Worm (Caenorhabditis elegans): ENCODE measurements around the gene col-97.
A peak's percentile ranks its signal among the peaks of the same experiment; 100 is the strongest.

Gene col-97

ce11 chrIII:12968330-12968729, 25.2 kb downstream of the col-97 start:
- TF ChIP-seq sox-4 (tag; optimal IDR thresholded peaks at IDR 0.05): no peak
- TF ChIP-seq nhr-47 (tag; optimal IDR thresholded peaks at IDR 0.05): no peak
- TF ChIP-seq skn-1 (tag; optimal IDR thresholded peaks at IDR 0.05): no peak
- no peak for TF ChIP-seq fkh-4 (tag; optimal IDR thresholded peaks at IDR 0.05; ENCODE audit: borderline replicate concordance)
- TF ChIP-seq C34B4.2 (tag; optimal IDR thresholded peaks at IDR 0.05): no peak
- TF ChIP-seq unc-98 (GFP tag; IDR thresholded peaks at IDR 0.05): no peak
- TF ChIP-seq ceh-8 (GFP tag; optimal IDR thresholded peaks at IDR 0.05): no peak
- no peak for TF ChIP-seq egl-27 (tag; optimal IDR thresholded peaks at IDR 0.05)
- no peak for TF ChIP-seq pqm-1 (tag; optimal IDR thresholded peaks at IDR 0.05)
- no peak for TF ChIP-seq hpl-2 (GFP tag; optimal IDR thresholded peaks at IDR 0.05)
- TF ChIP-seq fkh-8 (tag; optimal IDR thresholded peaks at IDR 0.05): no peak
- no peak for TF ChIP-seq irx-1 (tag; optimal IDR thresholded peaks at IDR 0.05)
- no peak for TF ChIP-seq nhr-19 (GFP tag; conservative IDR thresholded peaks at IDR 0.05)
- no peak for TF ChIP-seq C04F5.9 (tag; optimal IDR thresholded peaks at IDR 0.05)
- no peak for TF ChIP-seq unc-30 (tag; optimal IDR thresholded peaks at IDR 0.05)
- no peak for TF ChIP-seq lin-13 (GFP tag; optimal IDR thresholded peaks at IDR 0.05)
- TF ChIP-seq hlh-17 (GFP tag; optimal IDR thresholded peaks at IDR 0.05; ENCODE audit: borderline replicate concordance): no peak

- TF ChIP-seq C04F5.9 (tag; optimal IDR thresholded peaks at IDR 0.05) (no peak), lsy-2 (tag; optimal IDR thresholded peaks at IDR 0.05) (peak in 1 of 2 experiments; percentile 46), isw-1 (GFP tag; IDR thresholded peaks at IDR 0.05) (no peak), elt-2 (tag; optimal IDR thresholded peaks at IDR 0.05) (peak; percentile 52), snu-23 (GFP tag; optimal IDR thresholded peaks at IDR 0.05) (peak; percentile 1), efl-1 (optimal IDR thresholded peaks at IDR 0.05) (no peak), efl-1 (GFP tag; optimal IDR thresholded peaks at IDR 0.05 in 1 of 2) (peak in 1 of 2 experiments; percentile 51)
These were observed 26.0 kb downstream of the col-97 start for ce11 chrIII:12967437-12968043.

- TF ChIP-seq nhr-11 (tag; optimal IDR thresholded peaks at IDR 0.05) (no peak), nhr-12 (tag; optimal IDR thresholded peaks at IDR 0.05) (no peak), blmp-1 (tag; optimal IDR thresholded peaks at IDR 0.05) (no peak), rnt-1 (tag; optimal IDR thresholded peaks at IDR 0.05) (no peak), nhr-84 (tag; optimal IDR thresholded peaks at IDR 0.05) (no peak), unc-86 (tag; optimal IDR thresholded peaks at IDR 0.05) (no peak), lin-14 (GFP tag; optimal IDR thresholded peaks at IDR 0.05) (no peak), unc-30 (tag; optimal IDR thresholded peaks at IDR 0.05) (no peak), efl-3 (GFP tag; optimal IDR thresholded peaks at IDR 0.05) (no peak), C34B4.2 (tag; optimal IDR thresholded peaks at IDR 0.05) (no peak), hlh-17 (GFP tag; optimal IDR thresholded peaks at IDR 0.05; ENCODE audit: borderline replicate concordance) (no peak), unc-62 (GFP tag; optimal IDR thresholded peaks at IDR 0.05) (no peak), aly-2 (tag; optimal IDR thresholded peaks at IDR 0.05) (no peak), hlh-4 (tag; optimal IDR thresholded peaks at IDR 0.05) (no peak), elt-2 (tag; optimal IDR thresholded peaks at IDR 0.05) (no peak), sox-4 (tag; optimal IDR thresholded peaks at IDR 0.05) (no peak), efl-1 (optimal IDR thresholded peaks at IDR 0.05) (no peak), efl-1 (GFP tag; optimal IDR thresholded peaks at IDR 0.05 in 1 of 2) (no peak), ztf-11 (tag; optimal IDR thresholded peaks at IDR 0.05) (no peak), Y116A8C.19 (tag; optimal IDR thresholded peaks at IDR 0.05; ENCODE audit: borderline replicate concordance) (no peak)
These were observed 26.6 kb downstream of the col-97 start, which contains the start of gene ttm-1 for ce11 chrIII:12966895-12967294. Gene ttm-1 (minus strand): TSS chrIII:12966995.

ce11 chrIII:12960705-12961104, 32.8 kb downstream of the col-97 start:
- TF ChIP-seq elt-2 (tag; optimal IDR thresholded peaks at IDR 0.05): peak; percentile 53
- no peak for TF ChIP-seq ama-1 (optimal IDR thresholded peaks at IDR 0.05)

Measured in whole organism, L1 larva.